Worm (Caenorhabditis elegans) whole organism, L2 larva: ENCODE measurements around the gene F53B7.7.

Experiments used
- C34F6.9 ChIP-seq: fragments of 150-350 bp; optimal IDR thresholded peaks from 2 replicates; lab custom pipeline; 2014; ENCODE audit warnings: missing biosample characterization, missing genetic modification characterization
- F13H6.1 ChIP-seq: sonication (generic microtip); optimal IDR thresholded peaks from 2 replicates; lab custom pipeline; 2016; ENCODE audit warnings: missing genetic modification characterization, missing compliant biosample characterization
- R02D3.7 ChIP-seq: fragments of 150-350 bp; optimal IDR thresholded peaks from 2 replicates; lab custom pipeline; 2014; ENCODE audit warnings: missing biosample characterization, missing genetic modification characterization
- Y55F3AM.14 ChIP-seq: fragments of 200-800 bp; sonication (Bioruptor generic); optimal IDR thresholded peaks from 2 replicates; lab custom pipeline; 2018; ENCODE audit warnings: mild to moderate bottlenecking, missing genetic modification characterization, missing compliant biosample characterization
- alr-1 ChIP-seq: fragments of 150-350 bp; optimal IDR thresholded peaks from 2 replicates; lab custom pipeline; 2014; ENCODE audit warnings: missing biosample characterization, missing genetic modification characterization
- aly-2 ChIP-seq: fragments of 150-350 bp; optimal IDR thresholded peaks from 2 replicates; lab custom pipeline; 2014; ENCODE audit warnings: missing biosample characterization, missing genetic modification characterization
- ama-1 ChIP-seq: fragments of 150-350 bp; optimal IDR thresholded peaks from 2 replicates; lab custom pipeline; 2018; ENCODE audit warnings: inconsistent platforms
- blmp-1 ChIP-seq: sonication (generic microtip); optimal IDR thresholded peaks from 2 replicates; lab custom pipeline; 2017; ENCODE audit warnings: missing genetic modification characterization, mild to moderate bottlenecking, missing compliant biosample characterization, antibody characterized with exemption, moderate library complexity; ENCODE audit not compliant: insufficient read depth
- ceh-16 ChIP-seq: fragments of 150-350 bp; optimal IDR thresholded peaks from 2 replicates; lab custom pipeline; 2014; ENCODE audit warnings: missing biosample characterization, missing genetic modification characterization
- ceh-82 ChIP-seq: fragments of 150-350 bp; optimal IDR thresholded peaks from 2 replicates; lab custom pipeline; 2014; ENCODE audit warnings: missing biosample characterization, missing genetic modification characterization
- crh-2 ChIP-seq: sonication (generic microtip); optimal IDR thresholded peaks from 2 replicates; lab custom pipeline; 2017; ENCODE audit warnings: missing biosample characterization, missing genetic modification characterization
- dmd-4 ChIP-seq: sonication (generic microtip); optimal IDR thresholded peaks from 2 replicates; lab custom pipeline; 2017; ENCODE audit warnings: missing biosample characterization, missing genetic modification characterization
- egl-27 ChIP-seq: sonication (generic microtip); optimal IDR thresholded peaks from 3 replicates; lab custom pipeline; 2017; ENCODE audit warnings: missing biosample characterization, missing genetic modification reagents, missing genetic modification characterization
- elt-1 ChIP-seq: fragments of 150-350 bp; optimal IDR thresholded peaks from 2 replicates; lab custom pipeline; 2014; ENCODE audit warnings: missing biosample characterization, missing genetic modification characterization
- elt-3 ChIP-seq: sonication (generic microtip); optimal IDR thresholded peaks from 2 replicates; lab custom pipeline; 2017; ENCODE audit warnings: missing biosample characterization, missing genetic modification characterization
- fos-1 ChIP-seq: fragments of 150-350 bp; optimal IDR thresholded peaks from 2 replicates; lab custom pipeline; 2014; ENCODE audit warnings: missing biosample characterization, missing genetic modification characterization
- gmeb-1 ChIP-seq: fragments of 150-350 bp; optimal IDR thresholded peaks from 2 replicates; lab custom pipeline; 2014; ENCODE audit warnings: missing biosample characterization, missing genetic modification characterization
- lin-11 ChIP-seq: fragments of 150-350 bp; sonication (generic microtip); optimal IDR thresholded peaks from 2 replicates; lab custom pipeline; 2014; ENCODE audit warnings: missing biosample characterization, missing genetic modification characterization, inconsistent platforms, mixed read lengths
- lin-13 ChIP-seq: fragments of 150-350 bp; optimal IDR thresholded peaks from 2 replicates; lab custom pipeline; 2014; ENCODE audit warnings: missing biosample characterization, missing genetic modification reagents, missing genetic modification characterization
- lin-39 ChIP-seq: fragments of 150-350 bp; optimal IDR thresholded peaks from 2 replicates; lab custom pipeline; 2014; ENCODE audit warnings: missing biosample characterization, missing genetic modification reagents, missing genetic modification characterization
- lsy-2 ChIP-seq, 2 experiments: fragments of 150-350 bp in 1 of 2; sonication (generic microtip) in 1 of 2; optimal IDR thresholded peaks; 2 replicates each; lab custom pipeline; 2014 to 2017; ENCODE audit warnings: missing biosample characterization in 2 of 2, missing genetic modification characterization in 2 of 2
- mab-5 ChIP-seq: fragments of 150-350 bp; optimal IDR thresholded peaks from 2 replicates; lab custom pipeline; 2014; ENCODE audit warnings: missing biosample characterization, missing genetic modification characterization
- mbf-1 ChIP-seq: sonication (generic microtip); optimal IDR thresholded peaks from 2 replicates; lab custom pipeline; 2017; ENCODE audit warnings: missing biosample characterization, missing genetic modification characterization
- mdl-1 ChIP-seq, 2 experiments: fragments of 150-350 bp in 1 of 2; sonication (generic microtip) in 1 of 2; optimal IDR thresholded peaks; 2 replicates each; lab custom pipeline; 2017; ENCODE audit warnings: missing biosample characterization in 2 of 2, missing genetic modification characterization in 2 of 2
- nhr-10 ChIP-seq: sonication (generic microtip); optimal IDR thresholded peaks from 2 replicates; lab custom pipeline; 2017; ENCODE audit warnings: missing biosample characterization, missing genetic modification characterization
- nhr-11 ChIP-seq: fragments of 150-350 bp; optimal IDR thresholded peaks from 2 replicates; lab custom pipeline; 2014; ENCODE audit warnings: missing biosample characterization, missing genetic modification characterization
- nhr-12 ChIP-seq: fragments of 150-350 bp; optimal IDR thresholded peaks from 2 replicates; lab custom pipeline; 2014; ENCODE audit warnings: missing biosample characterization, missing genetic modification characterization
- nhr-129 ChIP-seq: fragments of 150-350 bp; optimal IDR thresholded peaks from 2 replicates; lab custom pipeline; 2014; ENCODE audit warnings: missing biosample characterization, missing genetic modification characterization
- nhr-21 ChIP-seq: fragments of 150-350 bp; optimal IDR thresholded peaks from 2 replicates; lab custom pipeline; 2014; ENCODE audit warnings: missing biosample characterization, missing genetic modification characterization
- nhr-23 ChIP-seq: fragments of 150-350 bp; optimal IDR thresholded peaks from 2 replicates; lab custom pipeline; 2014; ENCODE audit warnings: missing biosample characterization, missing genetic modification reagents, missing genetic modification characterization
- nhr-237 ChIP-seq: fragments of 150-350 bp; optimal IDR thresholded peaks from 2 replicates; lab custom pipeline; 2014; ENCODE audit warnings: missing biosample characterization, missing genetic modification characterization
- nhr-25 ChIP-seq: fragments of 150-350 bp; sonication (generic microtip); optimal IDR thresholded peaks from 3 replicates; lab custom pipeline; 2014; ENCODE audit warnings: missing biosample characterization, missing genetic modification characterization
- nhr-6 ChIP-seq: fragments of 150-350 bp; optimal IDR thresholded peaks from 2 replicates; lab custom pipeline; 2014; ENCODE audit warnings: missing biosample characterization, missing genetic modification characterization
- nhr-77 ChIP-seq: fragments of 150-350 bp; optimal IDR thresholded peaks from 2 replicates; lab custom pipeline; 2014; ENCODE audit warnings: missing biosample characterization, missing genetic modification characterization
- peb-1 ChIP-seq: fragments of 150-350 bp; optimal IDR thresholded peaks from 2 replicates; lab custom pipeline; 2014; ENCODE audit warnings: missing biosample characterization, missing genetic modification characterization
- skn-1 ChIP-seq: sonication (generic microtip); optimal IDR thresholded peaks from 2 replicates; lab custom pipeline; 2017; ENCODE audit warnings: missing biosample characterization, missing genetic modification characterization
- sma-3 ChIP-seq: sonication (generic microtip); optimal IDR thresholded peaks from 2 replicates; lab custom pipeline; 2016; ENCODE audit warnings: missing genetic modification reagents, missing genetic modification characterization, missing compliant biosample characterization
- sma-9 ChIP-seq, 2 experiments: fragments of 150-350 bp in 1 of 2; sonication (generic microtip) in 1 of 2; optimal IDR thresholded peaks; 2 replicates each; lab custom pipeline; 2014 to 2016; ENCODE audit warnings: missing genetic modification characterization in 2 of 2, mild to moderate bottlenecking in 1 of 2, missing biosample characterization in 1 of 2, missing compliant biosample characterization in 1 of 2, missing genetic modification reagents in 1 of 2, moderate library complexity in 1 of 2
- snpc-4 ChIP-seq: fragments of 150-350 bp; optimal IDR thresholded peaks from 2 replicates; lab custom pipeline; 2014; ENCODE audit warnings: missing biosample characterization, missing genetic modification characterization
- unc-39 ChIP-seq: fragments of 150-350 bp; optimal IDR thresholded peaks from 2 replicates; lab custom pipeline; 2014; ENCODE audit warnings: missing biosample characterization, missing genetic modification characterization
- unc-62 ChIP-seq: fragments of 150-350 bp; optimal IDR thresholded peaks from 2 replicates; lab custom pipeline; 2014; ENCODE audit warnings: missing biosample characterization, missing genetic modification reagents, missing genetic modification characterization
- zag-1 ChIP-seq: fragments of 150-350 bp; optimal IDR thresholded peaks from 2 replicates; lab custom pipeline; 2014; ENCODE audit warnings: missing biosample characterization, missing genetic modification characterization
- ztf-1 ChIP-seq: fragments of 200-800 bp; sonication (Bioruptor generic); conservative IDR thresholded peaks from 2 replicates; pipeline ENCODE4 v1.3.6; 2022; ENCODE audit warnings: missing genetic modification characterization, missing compliant biosample characterization
- ztf-11 ChIP-seq: sonication (generic microtip); optimal IDR thresholded peaks from 2 replicates; lab custom pipeline; 2017; ENCODE audit warnings: missing biosample characterization, missing genetic modification characterization
- ztf-4 ChIP-seq: fragments of 150-350 bp; optimal IDR thresholded peaks from 2 replicates; lab custom pipeline; 2014; ENCODE audit warnings: missing biosample characterization, missing genetic modification characterization

F53B7.7 gene

ce11 chrV:10998797-10999196 lies at the start of gene F53B7.7:
F53B7.7 (plus strand) TSS chrV:10999097.
- TF ChIP-seq sma-3 (no peak), fos-1 (tag; lab: Kevin White, UChicago) (no peak)

- TF ChIP-seq ztf-4 (tag; lab: Kevin White, UChicago) (no peak), skn-1 (tag; lab: Kevin White, UChicago) (no peak), C34F6.9 (no peak), elt-3 (no peak), unc-62 (GFP tag; lab: Kevin White, UChicago) (no peak), dmd-4 (tag; lab: Kevin White, UChicago) (no peak), mbf-1 (tag; lab: Kevin White, UChicago) (no peak), crh-2 (tag; lab: Kevin White, UChicago) (no peak), mdl-1 (tag; optimal IDR thresholded peaks at IDR 0.05; lab: Kevin White, UChicago) (no peak), nhr-77 (tag; lab: Kevin White, UChicago) (no peak), egl-27 (tag; lab: Kevin White, UChicago) (no peak), nhr-10 (tag; lab: Kevin White, UChicago) (no peak), ceh-82 (no peak), lsy-2 (tag; optimal IDR thresholded peaks at IDR 0.05; lab: Kevin White, UChicago) (no peak), snpc-4 (tag; lab: Kevin White, UChicago) (no peak), lin-11 (tag; lab: Kevin White, UChicago) (no peak), nhr-21 (tag; lab: Kevin White, UChicago) (no peak), gmeb-1 (tag; lab: Kevin White, UChicago) (no peak), nhr-23 (tag; lab: Kevin White, UChicago) (no peak), nhr-25 (no peak)
- TF ChIP-seq, all 48 proteins: peak for 0
Measured at ce11 chrV:10949511-10949910, 49.4 kb upstream of the F53B7.7 start, which contains the start of gene col-153. col-153 (plus strand) TSS chrV:10949811.

- TF ChIP-seq C34F6.9 (peak; percentile 85), egl-27 (tag; lab: Kevin White, UChicago) (peak; percentile 49), nhr-23 (tag; lab: Kevin White, UChicago) (no peak), ztf-4 (tag; lab: Kevin White, UChicago) (peak; percentile 88), nhr-6 (tag; lab: Kevin White, UChicago) (peak; percentile 72), F13H6.1 (peak; percentile 91), elt-3 (no peak), Y55F3AM.14 (GFP tag; lab: Kevin White, UChicago) (peak; percentile 86), mdl-1 (tag; optimal IDR thresholded peaks at IDR 0.05; lab: Kevin White, UChicago) (peak; percentile 28 to 85), aly-2 (no peak), mab-5 (tag; lab: Kevin White, UChicago) (peak; percentile 39), ama-1 (lab: Kevin White, UChicago) (peak; percentile 88), blmp-1 (tag; lab: Kevin White, UChicago) (peak; percentile 76), elt-1 (tag; lab: Kevin White, UChicago) (no peak), nhr-77 (tag; lab: Kevin White, UChicago) (no peak), zag-1 (tag; lab: Kevin White, UChicago) (peak; percentile 54), nhr-12 (tag; lab: Kevin White, UChicago) (no peak), sma-3 (peak; percentile 75), unc-39 (tag; lab: Kevin White, UChicago) (no peak), ztf-11 (tag; lab: Kevin White, UChicago) (no peak), alr-1 (tag; lab: Kevin White, UChicago) (no peak), fos-1 (tag; lab: Kevin White, UChicago) (peak; percentile 66), sma-9 (GFP tag; optimal IDR thresholded peaks at IDR 0.05; lab: Kevin White, UChicago) (peak; percentile 96), sma-9 (tag; optimal IDR thresholded peaks at IDR 0.05; lab: Kevin White, UChicago) (no peak), nhr-129 (tag; lab: Kevin White, UChicago) (peak; percentile 96), lin-39 (no peak), lsy-2 (tag; optimal IDR thresholded peaks at IDR 0.05; lab: Kevin White, UChicago) (peak in 1 of 2 experiments; percentile 84), lin-11 (tag; lab: Kevin White, UChicago) (no peak), crh-2 (tag; lab: Kevin White, UChicago) (peak; percentile 57), gmeb-1 (tag; lab: Kevin White, UChicago) (peak; percentile 58), nhr-11 (no peak), peb-1 (tag; lab: Kevin White, UChicago) (no peak), ceh-82 (no peak), unc-62 (GFP tag; lab: Kevin White, UChicago) (no peak), dmd-4 (tag; lab: Kevin White, UChicago) (no peak), nhr-25 (peak; percentile 90), lin-13 (GFP tag; lab: Kevin White, UChicago) (peak; percentile 59), skn-1 (tag; lab: Kevin White, UChicago) (no peak), nhr-237 (tag; lab: Kevin White, UChicago) (no peak), snpc-4 (tag; lab: Kevin White, UChicago) (peak; percentile 48), mbf-1 (tag; lab: Kevin White, UChicago) (no peak), ztf-1 (no peak), ceh-16 (no peak), R02D3.7 (tag; lab: Kevin White, UChicago) (no peak), nhr-10 (tag; lab: Kevin White, UChicago) (no peak), nhr-21 (tag; lab: Kevin White, UChicago) (peak; percentile 81)
Measured at ce11 chrV:10951655-10952278, 47.1 kb upstream of the F53B7.7 start, which contains the start of gene F17C11.4. F17C11.4 (plus strand) TSS chrV:10951860.
